Worm (Caenorhabditis elegans): ENCODE data around the gene C01G10.14.

The C01G10.14 gene

ce11 chrV:15065068-15065744 is 40.5 kb downstream of the C01G10.14 start, which contains the start of gene C25D7.9 (continued):
- TF ChIP-seq ztf-11 (tag; optimal IDR thresholded peaks at IDR 0.05) (no peak), sdz-12 (GFP tag; optimal IDR thresholded peaks at IDR 0.05) (no peak), jun-1 (tag; optimal IDR thresholded peaks at IDR 0.05) (no peak), ceh-62 (tag; optimal IDR thresholded peaks at IDR 0.05) (no peak), snpc-1.2 (GFP tag; IDR thresholded peaks at IDR 0.05) (no peak), Y48G9A.11 (GFP tag; IDR thresholded peaks at IDR 0.05) (no peak), lin-1 (GFP tag; IDR thresholded peaks at IDR 0.05) (no peak), hmg-1.1 (GFP tag; IDR thresholded peaks at IDR 0.05) (peak; percentile 40; the same call in 1 of the 2 replicates), lsy-2 (tag; optimal IDR thresholded peaks at IDR 0.05) (peak in 1 of 2 experiments; percentile 28), zip-11 (GFP tag; IDR thresholded peaks at IDR 0.05) (no peak), ceh-32 (tag; optimal IDR thresholded peaks at IDR 0.05; ENCODE audit: poor library complexity) (no peak), zfp-2 (tag; optimal IDR thresholded peaks at IDR 0.05) (no peak), nhr-102 (tag; optimal IDR thresholded peaks at IDR 0.05) (no peak), mep-1 (tag; optimal IDR thresholded peaks at IDR 0.05) (peak; percentile 28), ceh-20 (GFP tag; IDR thresholded peaks at IDR 0.05) (no peak), nhr-42 (GFP tag; IDR thresholded peaks at IDR 0.05) (no peak), madf-5 (GFP tag; IDR thresholded peaks at IDR 0.05) (no peak), lim-7 (GFP tag; IDR thresholded peaks at IDR 0.05) (no peak), lin-13 (GFP tag; optimal IDR thresholded peaks at IDR 0.05) (peak; percentile 10), hif-1 (tag; optimal IDR thresholded peaks at IDR 0.05) (peak in 1 of 2 experiments; percentile 21), tra-1 (GFP tag; IDR thresholded peaks at IDR 0.05) (no peak), arid-1 (GFP tag; conservative IDR thresholded peaks at IDR 0.05) (no peak), hlh-11 (tag; optimal IDR thresholded peaks at IDR 0.05) (peak; percentile 56), aly-2 (tag; optimal IDR thresholded peaks at IDR 0.05) (no peak), ceh-28 (tag; optimal IDR thresholded peaks at IDR 0.05) (no peak), nhr-10 (tag; optimal IDR thresholded peaks at IDR 0.05) (no peak), F37D6.2 (tag; optimal IDR thresholded peaks at IDR 0.05) (no peak), hlh-30 (tag; optimal IDR thresholded peaks at IDR 0.05; ENCODE audit: insufficient read depth) (no peak), nhr-77 (tag; optimal IDR thresholded peaks at IDR 0.05) (peak; percentile 16), T26A8.4 (GFP tag; IDR thresholded peaks at IDR 0.05) (no peak; the same call in 1 of the 2 replicates), spr-3 (GFP tag; optimal IDR thresholded peaks at IDR 0.05) (peak; percentile 38), aha-1 (tag) (no peak)

- no peak for TF ChIP-seq unc-130 (GFP tag; optimal IDR thresholded peaks at IDR 0.05)
- no peak for TF ChIP-seq duxl-1 (tag; optimal IDR thresholded peaks at IDR 0.05; ENCODE audit: poor library complexity)
- TF ChIP-seq dpl-1 (GFP tag; optimal IDR thresholded peaks at IDR 0.05): no peak
- TF ChIP-seq vab-7 (GFP tag; IDR thresholded peaks at IDR 0.05): no peak
- no peak for TF ChIP-seq lin-38 (GFP tag; IDR thresholded peaks at IDR 0.05)
- no peak for TF ChIP-seq F44E2.7 (GFP tag; IDR thresholded peaks at IDR 0.05)
- no peak for TF ChIP-seq dve-1 (tag; optimal IDR thresholded peaks at IDR 0.05; ENCODE audit: insufficient read depth)
- TF ChIP-seq daf-16 (GFP tag; optimal IDR thresholded peaks at IDR 0.05): no peak
- no peak for TF ChIP-seq daf-16 (tag; optimal IDR thresholded peaks at IDR 0.05)
Measured at ce11 chrV:15063987-15064386, 41.8 kb downstream of the C01G10.14 start, which contains the start of gene rap-2. TSS of gene rap-2 (minus strand) at chrV:15064087.
